Fruit fly (Drosophila melanogaster): ENCODE data around the gene Pex11c.

Pex11c gene

dm6 chr3R:23239051-23239450 lies 19.1 kb upstream of the Pex11c start:
- TF ChIP-seq Vsx2 (GFP tag; optimal IDR thresholded peaks at IDR 0.05; ENCODE audit: partially characterized antibody): no peak
- peak; percentile 24 for TF ChIP-seq Dif (GFP tag; optimal IDR thresholded peaks at IDR 0.05; ENCODE audit: partially characterized antibody)

- TF ChIP-seq foxo (GFP tag; optimal IDR thresholded peaks at IDR 0.05): peak in 1 of 2 experiments; percentile 36
- no peak for TF ChIP-seq fru (GFP tag; optimal IDR thresholded peaks at IDR 0.05)
- TF ChIP-seq CrebA (GFP tag; optimal IDR thresholded peaks at IDR 0.05; ENCODE audit: borderline replicate concordance): no peak
- no peak for TF ChIP-seq CG32264 (GFP tag; optimal IDR thresholded peaks at IDR 0.05)
- no peak for TF ChIP-seq GATAd (GFP tag; optimal IDR thresholded peaks at IDR 0.05)
- no peak for TF ChIP-seq rgr (GFP tag; optimal IDR thresholded peaks at IDR 0.05)
- TF ChIP-seq usp (GFP tag; optimal IDR thresholded peaks at IDR 0.05): no peak
- no peak for TF ChIP-seq br (GFP tag; optimal IDR thresholded peaks at IDR 0.05)
- peak; percentile 53 for TF ChIP-seq Vsx2 (GFP tag; optimal IDR thresholded peaks at IDR 0.05; ENCODE audit: partially characterized antibody)
- peak; percentile 23 for TF ChIP-seq woc (GFP tag; optimal IDR thresholded peaks at IDR 0.05)
- TF ChIP-seq OdsH (GFP tag; optimal IDR thresholded peaks at IDR 0.05): no peak
- no peak for TF ChIP-seq N (GFP tag; optimal IDR thresholded peaks at IDR 0.05)
- no peak for TF ChIP-seq Rel (GFP tag; optimal IDR thresholded peaks at IDR 0.05)
- TF ChIP-seq Rel (tag; optimal IDR thresholded peaks at IDR 0.05): no peak
- no peak for TF ChIP-seq Hnf4 (GFP tag; optimal IDR thresholded peaks at IDR 0.05)
- TF ChIP-seq Myc (optimal IDR thresholded peaks at IDR 0.05): no peak
- no peak for TF ChIP-seq Abd-B (GFP tag; optimal IDR thresholded peaks at IDR 0.05)
- TF ChIP-seq HLH106 (tag; optimal IDR thresholded peaks at IDR 0.05): peak; percentile 40
- no peak for TF ChIP-seq lola (GFP tag; optimal IDR thresholded peaks at IDR 0.05)
- no peak for TF ChIP-seq pan (optimal IDR thresholded peaks at IDR 0.05)
- TF ChIP-seq Hr78 (GFP tag; optimal IDR thresholded peaks at IDR 0.05): no peak
- no peak for TF ChIP-seq dl (GFP tag; optimal IDR thresholded peaks at IDR 0.05; ENCODE audit: insufficient read depth in 1 of 2, partially characterized antibody in 2 of 2)
- TF ChIP-seq Mio (GFP tag; optimal IDR thresholded peaks at IDR 0.05): no peak
- TF ChIP-seq Sp1 (GFP tag; optimal IDR thresholded peaks at IDR 0.05): peak; percentile 35
- no peak for TF ChIP-seq sage (GFP tag; optimal IDR thresholded peaks at IDR 0.05)
- TF ChIP-seq ey (GFP tag; optimal IDR thresholded peaks at IDR 0.05): peak; percentile 3
- peak; percentile 39 for TF ChIP-seq h (GFP tag; optimal IDR thresholded peaks at IDR 0.05)
- no peak for TF ChIP-seq dmrt93B (GFP tag; optimal IDR thresholded peaks at IDR 0.05)
- TF ChIP-seq tai (GFP tag; optimal IDR thresholded peaks at IDR 0.05): no peak
- no peak for TF ChIP-seq brk (GFP tag; optimal IDR thresholded peaks at IDR 0.05)
- TF ChIP-seq dsf (GFP tag; optimal IDR thresholded peaks at IDR 0.05; ENCODE audit: borderline replicate concordance): no peak
- TF ChIP-seq Jra (GFP tag; optimal IDR thresholded peaks at IDR 0.05): no peak
- no peak for TF ChIP-seq jim (GFP tag; optimal IDR thresholded peaks at IDR 0.05)
- no peak for TF ChIP-seq psq (GFP tag; optimal IDR thresholded peaks at IDR 0.05)
- no peak for TF ChIP-seq CG9705 (GFP tag; optimal IDR thresholded peaks at IDR 0.05)
- TF ChIP-seq Dfd (GFP tag; optimal IDR thresholded peaks at IDR 0.05): no peak
- TF ChIP-seq Hr83 (GFP tag; optimal IDR thresholded peaks at IDR 0.05; ENCODE audit: poor library complexity, severe bottlenecking): no peak
- no peak for TF ChIP-seq Dif (GFP tag; optimal IDR thresholded peaks at IDR 0.05; ENCODE audit: partially characterized antibody)
- TF ChIP-seq sv (GFP tag; optimal IDR thresholded peaks at IDR 0.05): no peak
Observed at dm6 chr3R:23239934-23240632, 18.1 kb upstream of the Pex11c start.

All from whole organism, wandering third instar larva.